Worm (Caenorhabditis elegans) whole organism, L4 larva: ENCODE data around the gene C02F12.8.

ENCODE experiments used
- F49E8.2 ChIP-seq: sonication (generic microtip); optimal IDR thresholded peaks from 2 replicates; lab custom pipeline; 2016; ENCODE audit warnings: missing compliant biosample characterization, mild to moderate bottlenecking, missing genetic modification characterization, borderline replicate concordance
- R02D3.7 ChIP-seq: fragments of 150-350 bp; sonication (generic microtip); optimal IDR thresholded peaks from 3 replicates; lab custom pipeline; 2014; ENCODE audit warnings: missing biosample characterization, missing genetic modification characterization
- Y48G9A.11 ChIP-seq: fragments of 200-800 bp; sonication (Bioruptor generic); IDR thresholded peaks from 2 replicates; pipeline ENCODE4 v1.3.6; 2022; ENCODE audit warnings: missing genetic modification reagents, missing genetic modification characterization, missing compliant biosample characterization
- arid-1 ChIP-seq: fragments of 200-800 bp; sonication (Bioruptor generic); conservative IDR thresholded peaks from 2 replicates; pipeline ENCODE4 v1.3.6; 2022; ENCODE audit warnings: missing genetic modification reagents, missing genetic modification characterization, missing compliant biosample characterization
- attf-4 ChIP-seq: sonication (generic microtip); optimal IDR thresholded peaks from 3 replicates; lab custom pipeline; 2017; ENCODE audit warnings: missing biosample characterization, missing genetic modification characterization
- ceh-82 ChIP-seq: sonication (generic microtip); optimal IDR thresholded peaks from 2 replicates; lab custom pipeline; 2017; ENCODE audit warnings: missing biosample characterization, missing genetic modification characterization
- dpl-1 ChIP-seq: fragments of 150-350 bp; optimal IDR thresholded peaks from 2 replicates; lab custom pipeline; 2014; ENCODE audit warnings: missing biosample characterization, missing genetic modification reagents, missing genetic modification characterization
- madf-9 ChIP-seq: fragments of 200-800 bp; sonication (Bioruptor generic); conservative IDR thresholded peaks from 2 replicates; pipeline ENCODE4 v1.3.6; 2022; ENCODE audit warnings: missing genetic modification reagents, missing genetic modification characterization, missing compliant biosample characterization
- skn-1 ChIP-seq: fragments of 150-350 bp; optimal IDR thresholded peaks from 2 replicates; lab custom pipeline; 2014; ENCODE audit warnings: missing biosample characterization, missing genetic modification characterization
- snpc-4 ChIP-seq: fragments of 150-350 bp; optimal IDR thresholded peaks from 2 replicates; lab custom pipeline; 2014; ENCODE audit warnings: missing biosample characterization, missing genetic modification characterization
- tra-1 ChIP-seq: fragments of 200-800 bp; sonication (Bioruptor generic); IDR thresholded peaks from 2 replicates; pipeline ENCODE4 v1.3.6; 2022; ENCODE audit warnings: missing genetic modification reagents, missing genetic modification characterization, missing compliant biosample characterization

DNA sequence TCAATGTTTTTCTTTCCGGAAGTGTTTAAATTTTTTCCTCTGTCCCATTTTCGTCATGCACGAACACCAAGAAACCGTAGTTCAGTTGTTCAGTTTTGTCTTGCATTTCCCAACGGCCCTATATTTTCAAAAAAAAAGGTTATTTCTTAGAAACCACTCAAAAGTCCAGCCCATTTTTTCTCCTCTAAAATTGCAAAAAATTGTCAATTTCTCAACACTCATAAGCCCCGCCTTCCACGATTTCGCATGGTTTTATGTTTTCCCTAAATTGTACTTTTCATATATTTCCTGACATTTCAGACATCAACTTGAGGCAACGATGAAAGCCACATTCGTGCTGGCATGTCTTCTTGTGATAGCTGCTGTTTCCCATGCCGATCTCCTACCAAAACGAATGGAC lies 34.2 kb upstream of the C02F12.8 start, which contains the start of gene nlp-1:
- no peak for TF ChIP-seq madf-9 (GFP tag; lab: Robert Waterston, UW)
- no peak for TF ChIP-seq F49E8.2
- TF ChIP-seq dpl-1: no peak
- no peak for TF ChIP-seq ceh-82 (tag; lab: Kevin White, UChicago)
- TF ChIP-seq snpc-4: no peak
- TF ChIP-seq attf-4: no peak
- TF ChIP-seq arid-1 (GFP tag; lab: Robert Waterston, UW): no peak
- TF ChIP-seq R02D3.7: no peak
- TF ChIP-seq Y48G9A.11: no peak
- no peak for TF ChIP-seq tra-1
- TF ChIP-seq skn-1: no peak
